Worm (Caenorhabditis elegans): Measurements from ENCODE around the gene mmab-1.

Gene mmab-1

DNA sequence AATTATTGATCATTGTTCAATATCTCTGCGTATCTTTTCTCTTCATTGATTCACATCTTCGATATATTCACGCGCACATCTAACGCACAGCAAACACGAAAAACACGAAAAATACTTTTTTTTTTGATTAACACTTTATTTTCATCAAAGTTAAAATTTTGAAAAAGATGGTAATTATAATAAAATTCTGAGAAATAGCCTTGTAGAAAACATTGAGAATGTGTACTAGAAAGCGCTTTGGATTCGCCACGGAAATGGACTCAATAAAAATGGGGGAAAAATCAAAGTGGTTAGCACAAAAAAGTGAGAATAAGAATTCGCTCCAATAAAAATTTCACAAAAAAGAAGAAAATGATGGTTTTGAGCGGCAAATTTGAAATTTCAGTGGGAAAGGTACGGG lies 28.4 kb downstream of the mmab-1 start, which contains the start of gene F26F4.6:
Gene F26F4.6 (minus strand): TSS at position 101 of the 400 bp plus-strand sequence.
- no peak for TF ChIP-seq ceh-43 (GFP tag; optimal IDR thresholded peaks at IDR 0.05)
- no peak for TF ChIP-seq unc-62 (GFP tag; optimal IDR thresholded peaks at IDR 0.05)
- TF ChIP-seq mep-1 (tag; optimal IDR thresholded peaks at IDR 0.05): no peak
- TF ChIP-seq unc-120 (tag; optimal IDR thresholded peaks at IDR 0.05; ENCODE audit: poor library complexity, severe bottlenecking): no peak
- no peak for TF ChIP-seq ham-2 (GFP tag; optimal IDR thresholded peaks at IDR 0.05)
- TF ChIP-seq sptf-1 (tag; optimal IDR thresholded peaks at IDR 0.05): no peak
- TF ChIP-seq nhr-2 (tag; optimal IDR thresholded peaks at IDR 0.05): no peak
- TF ChIP-seq ceh-83 (GFP tag; optimal IDR thresholded peaks at IDR 0.05): no peak
- TF ChIP-seq bed-3 (GFP tag; optimal IDR thresholded peaks at IDR 0.05): no peak
- no peak for TF ChIP-seq elt-3 (tag; optimal IDR thresholded peaks at IDR 0.05)
- TF ChIP-seq nhr-28 (tag; optimal IDR thresholded peaks at IDR 0.05): no peak
- no peak for TF ChIP-seq lin-32 (GFP tag; optimal IDR thresholded peaks at IDR 0.05)
- no peak for TF ChIP-seq unc-39 (tag; optimal IDR thresholded peaks at IDR 0.05)
- TF ChIP-seq snpc-4 (tag; optimal IDR thresholded peaks at IDR 0.05): no peak
- TF ChIP-seq ces-1 (GFP tag; optimal IDR thresholded peaks at IDR 0.05): no peak
- no peak for TF ChIP-seq lin-13 (tag; optimal IDR thresholded peaks at IDR 0.05)
- TF ChIP-seq mls-2 (tag; optimal IDR thresholded peaks at IDR 0.05): no peak

DNA sequence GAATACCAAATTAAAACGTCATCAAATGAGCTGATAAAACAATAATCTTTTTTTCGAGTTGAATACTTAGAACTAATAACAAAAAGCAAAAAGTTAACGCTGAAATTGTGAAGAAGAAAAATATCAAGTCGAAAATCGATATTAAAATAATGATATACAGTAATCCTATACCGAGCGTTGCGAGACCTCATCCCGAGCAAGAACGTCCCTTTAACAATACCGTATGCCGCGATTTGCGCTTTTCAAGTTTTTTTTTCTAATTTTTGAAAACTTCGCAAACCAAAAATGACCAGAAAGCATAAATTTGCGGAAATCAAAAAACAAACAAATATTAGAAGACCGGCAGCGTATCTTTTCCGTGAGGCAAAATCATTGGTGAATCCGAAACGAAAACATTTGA lies 30.9 kb downstream of the mmab-1 start, which contains the start of gene F26F4.5:
Gene F26F4.5 (minus strand): TSS at position 256 of the 400 bp plus-strand sequence.
- TF ChIP-seq M03D4.4 (tag; optimal IDR thresholded peaks at IDR 0.05) (no peak), ceh-39 (tag; optimal IDR thresholded peaks at IDR 0.05) (no peak), tbx-8 (GFP tag; optimal IDR thresholded peaks at IDR 0.05) (no peak), nhr-76 (tag; optimal IDR thresholded peaks at IDR 0.05) (no peak), mls-2 (tag; optimal IDR thresholded peaks at IDR 0.05) (no peak), elt-3 (tag; optimal IDR thresholded peaks at IDR 0.05) (no peak), bed-3 (GFP tag; optimal IDR thresholded peaks at IDR 0.05) (no peak)

DNA sequence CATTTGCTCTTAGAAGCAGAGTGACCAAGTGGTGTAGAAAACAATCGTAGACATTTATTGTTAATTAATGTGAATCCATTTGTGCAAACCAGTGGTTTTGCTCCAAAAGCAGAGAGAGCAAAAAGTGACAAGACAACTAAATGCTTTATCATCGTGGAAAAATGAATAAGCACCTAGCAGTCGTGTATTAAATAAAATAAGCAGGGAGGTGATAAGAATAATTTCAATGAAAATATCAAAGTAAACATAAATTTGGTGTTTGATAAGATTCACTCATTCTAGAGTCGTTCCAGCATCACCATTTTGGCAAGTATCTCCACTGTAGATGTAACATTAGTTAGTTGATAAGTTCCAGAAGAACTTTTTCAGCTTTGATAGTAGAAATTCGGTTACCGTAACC lies 34.6 kb downstream of the mmab-1 start, which contains the start of gene clec-6:
Gene clec-6 (minus strand): TSS at position 154 of the 400 bp plus-strand sequence.
- TF ChIP-seq ceh-83 (GFP tag; optimal IDR thresholded peaks at IDR 0.05): no peak
- TF ChIP-seq nhr-28 (tag; optimal IDR thresholded peaks at IDR 0.05): no peak
- no peak for TF ChIP-seq M03D4.4 (tag; optimal IDR thresholded peaks at IDR 0.05)
- no peak for TF ChIP-seq mep-1 (tag; optimal IDR thresholded peaks at IDR 0.05)
- TF ChIP-seq drap-1 (GFP tag; optimal IDR thresholded peaks at IDR 0.05): no peak
- TF ChIP-seq sptf-1 (tag; optimal IDR thresholded peaks at IDR 0.05): no peak
- no peak for TF ChIP-seq blmp-1 (tag; optimal IDR thresholded peaks at IDR 0.05)
- TF ChIP-seq ceh-43 (GFP tag; optimal IDR thresholded peaks at IDR 0.05): no peak
- no peak for TF ChIP-seq nhr-237 (tag; optimal IDR thresholded peaks at IDR 0.05)
- TF ChIP-seq mls-2 (tag; optimal IDR thresholded peaks at IDR 0.05): no peak
- no peak for TF ChIP-seq tbx-8 (GFP tag; optimal IDR thresholded peaks at IDR 0.05)

DNA sequence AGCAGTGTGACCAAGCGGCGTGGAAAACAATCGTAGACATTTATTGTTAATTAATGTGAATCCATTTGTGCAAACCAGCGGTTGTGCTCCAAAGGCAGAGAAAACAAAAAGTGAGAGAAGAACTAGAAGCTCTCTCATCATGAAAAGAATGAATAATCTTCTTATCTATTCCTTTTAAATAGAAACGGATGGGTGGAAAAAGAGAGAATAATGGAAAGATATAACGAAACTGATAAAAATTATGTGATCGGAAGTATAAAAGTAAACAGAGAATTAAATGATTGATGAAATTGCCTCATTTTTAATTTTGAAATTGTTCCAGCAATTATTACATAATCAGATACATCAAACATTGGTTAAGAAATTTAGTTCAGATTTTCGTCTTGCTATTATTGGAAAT lies 38.5 kb downstream of the mmab-1 start, which contains the start of gene clec-5:
Gene clec-5 (minus strand): TSS at position 178 of the 400 bp plus-strand sequence.
- no peak for TF ChIP-seq unc-62 (GFP tag; optimal IDR thresholded peaks at IDR 0.05)
- TF ChIP-seq sptf-1 (tag; optimal IDR thresholded peaks at IDR 0.05): no peak
- TF ChIP-seq unc-120 (tag; optimal IDR thresholded peaks at IDR 0.05; ENCODE audit: poor library complexity, severe bottlenecking): no peak
- no peak for TF ChIP-seq flh-1 (GFP tag; optimal IDR thresholded peaks at IDR 0.05)
- TF ChIP-seq ceh-39 (tag; optimal IDR thresholded peaks at IDR 0.05): no peak
- no peak for TF ChIP-seq tbx-8 (GFP tag; optimal IDR thresholded peaks at IDR 0.05)
- no peak for TF ChIP-seq sem-2 (GFP tag; optimal IDR thresholded peaks at IDR 0.05)

DNA sequence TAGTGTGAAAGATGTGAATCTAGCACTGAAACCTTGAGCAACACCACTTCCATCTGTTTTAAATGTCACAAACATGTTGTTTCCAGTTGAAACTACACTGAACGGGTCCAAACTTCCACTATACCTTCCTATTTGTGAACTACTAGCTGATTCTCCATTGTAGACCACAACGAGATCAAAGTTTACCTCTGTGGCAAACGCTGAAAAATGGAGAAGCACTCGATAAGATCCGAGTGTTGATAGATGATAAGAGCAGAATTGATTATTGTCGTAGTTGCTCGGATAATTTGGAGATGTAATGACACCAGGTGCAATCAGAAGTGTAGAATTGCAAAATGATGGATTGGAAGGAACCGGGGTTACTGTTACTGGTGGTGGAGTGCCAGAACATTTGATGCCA lies 40.0 kb downstream of the mmab-1 start:
- TF ChIP-seq nhr-2 (tag; optimal IDR thresholded peaks at IDR 0.05): no peak
- TF ChIP-seq tbx-8 (GFP tag; optimal IDR thresholded peaks at IDR 0.05): no peak
- TF ChIP-seq cnd-1 (tag; optimal IDR thresholded peaks at IDR 0.05): no peak
- no peak for TF ChIP-seq nhr-28 (tag; optimal IDR thresholded peaks at IDR 0.05)
- TF ChIP-seq ces-1 (GFP tag; optimal IDR thresholded peaks at IDR 0.05): no peak
- TF ChIP-seq lin-32 (GFP tag; optimal IDR thresholded peaks at IDR 0.05): no peak
- no peak for TF ChIP-seq bed-3 (GFP tag; optimal IDR thresholded peaks at IDR 0.05)
- no peak for TF ChIP-seq nhr-237 (tag; optimal IDR thresholded peaks at IDR 0.05)
- TF ChIP-seq zip-8 (tag; optimal IDR thresholded peaks at IDR 0.05): no peak
- TF ChIP-seq elt-1 (tag; optimal IDR thresholded peaks at IDR 0.05; ENCODE audit: borderline replicate concordance, insufficient read depth): no peak
- no peak for TF ChIP-seq unc-120 (tag; optimal IDR thresholded peaks at IDR 0.05; ENCODE audit: poor library complexity, severe bottlenecking)
- no peak for TF ChIP-seq ceh-43 (GFP tag; optimal IDR thresholded peaks at IDR 0.05)
- TF ChIP-seq sem-2 (GFP tag; optimal IDR thresholded peaks at IDR 0.05): no peak
- TF ChIP-seq mls-2 (tag; optimal IDR thresholded peaks at IDR 0.05): no peak
- no peak for TF ChIP-seq mep-1 (tag; optimal IDR thresholded peaks at IDR 0.05)
- TF ChIP-seq nhr-76 (tag; optimal IDR thresholded peaks at IDR 0.05): no peak
- no peak for TF ChIP-seq mab-5 (tag; optimal IDR thresholded peaks at IDR 0.05)
- TF ChIP-seq flh-1 (GFP tag; optimal IDR thresholded peaks at IDR 0.05): no peak
- no peak for TF ChIP-seq nhr-12 (tag; optimal IDR thresholded peaks at IDR 0.05)
- TF ChIP-seq ceh-83 (GFP tag; optimal IDR thresholded peaks at IDR 0.05): no peak
